Worm (Caenorhabditis elegans): ENCODE results near the gene sfxn-1.4.
A peak's percentile ranks its signal among the peaks of the same experiment; 100 is the strongest.

Gene sfxn-1.4

DNA sequence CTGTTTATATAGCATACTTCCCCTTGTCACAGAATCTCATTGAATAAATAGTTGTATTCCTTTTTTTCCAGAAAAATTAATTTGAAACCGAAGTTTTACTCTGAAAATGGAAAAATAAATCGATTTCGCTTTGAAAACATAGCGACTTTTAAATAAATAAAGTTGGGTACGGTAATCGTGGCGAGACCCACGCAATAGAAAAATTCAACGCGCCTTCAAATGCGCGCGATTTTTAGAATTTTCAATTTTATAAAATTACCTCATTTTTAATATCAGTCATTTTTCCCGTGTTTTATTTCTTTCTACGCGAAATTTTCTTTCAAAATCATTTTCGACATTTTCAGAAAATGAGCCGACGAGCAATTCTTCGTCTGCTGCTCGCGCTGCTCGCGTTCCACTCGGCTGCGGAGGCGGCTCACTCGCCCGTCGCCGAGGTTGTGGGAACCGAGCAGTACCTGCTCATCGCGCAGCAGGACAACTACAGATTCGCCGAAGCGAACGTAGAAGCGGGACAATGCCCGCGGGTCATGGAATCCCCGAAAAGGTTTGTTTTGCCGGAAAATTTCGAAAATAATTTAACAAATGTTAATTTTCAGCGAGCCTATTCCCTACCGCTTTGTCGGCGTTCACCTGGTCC, 45.6 kb upstream of the sfxn-1.4 start, which contains the start of gene F13D12.5:
Gene F13D12.5 (plus strand): TSS at position 345 of the 637 bp plus-strand sequence.
- no peak for TF ChIP-seq lin-15B (tag; optimal IDR thresholded peaks at IDR 0.05)
- TF ChIP-seq tbx-2 (tag; optimal IDR thresholded peaks at IDR 0.05): no peak
- TF ChIP-seq nhr-67 (tag; optimal IDR thresholded peaks at IDR 0.05): no peak

DNA sequence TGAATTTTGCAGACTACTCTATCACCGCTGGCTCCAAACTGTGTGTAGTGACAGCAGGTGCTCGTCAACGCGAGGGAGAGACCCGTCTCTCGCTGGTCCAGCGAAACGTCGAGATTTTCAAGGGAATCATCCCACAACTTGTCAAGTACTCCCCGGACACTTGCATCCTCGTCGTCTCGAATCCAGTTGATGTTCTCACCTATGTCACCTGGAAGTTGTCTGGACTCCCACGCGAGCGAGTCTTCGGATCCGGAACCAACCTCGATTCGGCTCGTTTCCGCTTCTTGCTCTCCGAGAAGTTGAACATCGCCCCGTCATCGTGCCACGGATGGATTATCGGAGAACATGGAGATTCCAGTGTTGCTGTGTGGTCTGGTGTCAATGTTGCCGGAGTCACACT, 44.6 kb upstream of the sfxn-1.4 start:
- TF ChIP-seq zag-1 (tag; optimal IDR thresholded peaks at IDR 0.05) (no peak), eor-1 (tag; optimal IDR thresholded peaks at IDR 0.05) (no peak), nhr-237 (tag; optimal IDR thresholded peaks at IDR 0.05) (no peak), nfya-1 (tag; optimal IDR thresholded peaks at IDR 0.05; ENCODE audit: insufficient read depth) (no peak), ceh-82 (tag; optimal IDR thresholded peaks at IDR 0.05) (no peak), lsy-12 (tag; optimal IDR thresholded peaks at IDR 0.05) (no peak), unc-39 (tag; optimal IDR thresholded peaks at IDR 0.05) (no peak), hmg-11 (tag; optimal IDR thresholded peaks at IDR 0.05) (no peak), ztf-4 (tag; optimal IDR thresholded peaks at IDR 0.05) (no peak), fkh-10 (GFP tag; optimal IDR thresholded peaks at IDR 0.05) (no peak), ceh-9 (tag; optimal IDR thresholded peaks at IDR 0.05) (no peak), ZK546.5 (tag; optimal IDR thresholded peaks at IDR 0.05) (no peak), egl-27 (tag; optimal IDR thresholded peaks at IDR 0.05) (no peak), fkh-2 (tag; optimal IDR thresholded peaks at IDR 0.05) (no peak), fos-1 (tag; optimal IDR thresholded peaks at IDR 0.05) (no peak), nhr-12 (tag; optimal IDR thresholded peaks at IDR 0.05) (no peak), nhr-67 (tag; optimal IDR thresholded peaks at IDR 0.05) (no peak), sea-2 (GFP tag; optimal IDR thresholded peaks at IDR 0.05) (no peak), elt-3 (tag; optimal IDR thresholded peaks at IDR 0.05) (no peak)

ce11 chrII:11724362-11724761, 43.3 kb upstream of the sfxn-1.4 start:
- TF ChIP-seq hmg-11 (tag; optimal IDR thresholded peaks at IDR 0.05): peak; percentile 26
- peak; percentile 51 for TF ChIP-seq fkh-10 (GFP tag; optimal IDR thresholded peaks at IDR 0.05)
- peak; percentile 15 for TF ChIP-seq pha-4 (tag; optimal IDR thresholded peaks at IDR 0.05)
- TF ChIP-seq nhr-76 (tag; optimal IDR thresholded peaks at IDR 0.05): no peak
- TF ChIP-seq nfya-1 (tag; optimal IDR thresholded peaks at IDR 0.05; ENCODE audit: insufficient read depth): peak; percentile 68
- peak; percentile 75 for TF ChIP-seq lin-39 (tag; optimal IDR thresholded peaks at IDR 0.05)
- TF ChIP-seq lin-15B (tag; optimal IDR thresholded peaks at IDR 0.05): peak; percentile 20
- TF ChIP-seq nhr-67 (tag; optimal IDR thresholded peaks at IDR 0.05): no peak

- no peak for TF ChIP-seq hmg-11 (tag; optimal IDR thresholded peaks at IDR 0.05)
These were observed 42.9 kb upstream of the sfxn-1.4 start, which contains the start of gene ldh-1 for ce11 chrII:11723904-11724303. Gene ldh-1, plus strand, starts transcription at chrII:11724204.

DNA sequence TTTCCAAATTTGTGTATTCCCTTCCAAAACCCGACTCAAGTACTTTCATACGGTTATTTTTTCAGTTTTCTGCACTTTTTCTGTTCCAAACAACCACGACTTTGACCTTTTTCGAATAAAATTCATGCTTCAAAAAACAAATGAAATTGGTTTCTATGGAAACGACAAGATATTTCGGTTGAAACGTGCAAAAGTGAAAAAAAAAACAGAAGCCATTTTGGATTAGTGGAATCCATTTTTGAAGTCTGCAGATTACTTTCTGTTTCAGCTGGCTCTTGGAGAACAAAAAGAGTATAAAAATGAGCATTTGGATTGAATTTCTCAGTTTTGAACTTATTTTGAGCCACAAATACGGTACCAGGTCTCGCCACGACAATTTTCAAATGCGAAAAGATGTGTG, 41.1 kb upstream of the sfxn-1.4 start:
- TF ChIP-seq ZK546.5 (tag; optimal IDR thresholded peaks at IDR 0.05) (no peak), aly-2 (tag; optimal IDR thresholded peaks at IDR 0.05) (no peak), fkh-2 (tag; optimal IDR thresholded peaks at IDR 0.05) (no peak), nhr-237 (tag; optimal IDR thresholded peaks at IDR 0.05) (no peak), unc-62 (GFP tag; optimal IDR thresholded peaks at IDR 0.05) (no peak), nhr-43 (tag; optimal IDR thresholded peaks at IDR 0.05; ENCODE audit: poor library complexity, severe bottlenecking) (no peak), jun-1 (tag; optimal IDR thresholded peaks at IDR 0.05) (no peak), unc-39 (tag; optimal IDR thresholded peaks at IDR 0.05) (no peak), nhr-76 (tag; optimal IDR thresholded peaks at IDR 0.05) (no peak), pqm-1 (tag; optimal IDR thresholded peaks at IDR 0.05) (no peak), ama-1 (optimal IDR thresholded peaks at IDR 0.05) (no peak), ceh-9 (tag; optimal IDR thresholded peaks at IDR 0.05) (no peak), elt-2 (tag; optimal IDR thresholded peaks at IDR 0.05) (no peak), nhr-28 (tag; optimal IDR thresholded peaks at IDR 0.05) (no peak), ztf-11 (tag; optimal IDR thresholded peaks at IDR 0.05) (no peak), nhr-77 (tag; optimal IDR thresholded peaks at IDR 0.05) (no peak), lsy-12 (tag; optimal IDR thresholded peaks at IDR 0.05) (no peak), ceh-82 (tag; optimal IDR thresholded peaks at IDR 0.05) (no peak), egl-5 (tag; optimal IDR thresholded peaks at IDR 0.05) (no peak)
